Fruit fly (Drosophila melanogaster) whole organism, embryonic: Measurements from ENCODE around the gene PpV.

Experiments used
- BEAF-32 ChIP-seq: fragments of 200-800 bp; sonication (Bioruptor generic); optimal IDR thresholded peaks from 3 replicates; lab custom pipeline; 2017; ENCODE audit warnings: missing biosample characterization, missing genetic modification characterization, mild to moderate bottlenecking, moderate library complexity, missing genetic modification reagents
- CG10431 ChIP-seq: fragments of 200-800 bp; sonication (Bioruptor generic); optimal IDR thresholded peaks from 3 replicates; lab custom pipeline; 2018; ENCODE audit warnings: missing biosample characterization, mild to moderate bottlenecking, missing genetic modification characterization
- CG12299 ChIP-seq: fragments of 200-800 bp; sonication (Bioruptor generic); optimal IDR thresholded peaks from 2 replicates; lab custom pipeline; 2018; ENCODE audit warnings: missing biosample characterization, mild to moderate bottlenecking, missing genetic modification characterization
- CG13296 ChIP-seq: fragments of 200-800 bp; sonication (Bioruptor generic); optimal IDR thresholded peaks from 3 replicates; lab custom pipeline; 2018; ENCODE audit warnings: missing biosample characterization, mild to moderate bottlenecking, missing genetic modification characterization
- CG13775 ChIP-seq: fragments of 200-800 bp; sonication (Bioruptor generic); optimal IDR thresholded peaks from 3 replicates; lab custom pipeline; 2017; ENCODE audit warnings: missing biosample characterization, mild to moderate bottlenecking, missing genetic modification characterization
- CG14710 ChIP-seq: fragments of 200-800 bp; sonication (Bioruptor generic); optimal IDR thresholded peaks from 3 replicates; lab custom pipeline; 2019; ENCODE audit warnings: missing biosample characterization, mild to moderate bottlenecking, missing genetic modification characterization, moderate library complexity
- CG15479 ChIP-seq: fragments of 200-800 bp; sonication (Bioruptor generic); optimal IDR thresholded peaks from 3 replicates; lab custom pipeline; 2019; ENCODE audit warnings: missing biosample characterization, mild to moderate bottlenecking, missing genetic modification characterization, moderate library complexity
- CG1603 ChIP-seq: fragments of 200-800 bp; sonication (Bioruptor generic); optimal IDR thresholded peaks from 2 replicates; lab custom pipeline; 2019; ENCODE audit warnings: missing biosample characterization, mild to moderate bottlenecking, missing genetic modification characterization, moderate library complexity
- CG17359 ChIP-seq: fragments of 200-800 bp; sonication (Bioruptor generic); optimal IDR thresholded peaks from 3 replicates; lab custom pipeline; 2018; ENCODE audit warnings: missing biosample characterization, mild to moderate bottlenecking, missing genetic modification characterization, moderate library complexity
- CG17385 ChIP-seq: fragments of 200-800 bp; sonication (Bioruptor generic); optimal IDR thresholded peaks from 3 replicates; lab custom pipeline; 2018; ENCODE audit warnings: missing biosample characterization, mild to moderate bottlenecking, missing genetic modification characterization
- CG18764 ChIP-seq: fragments of 200-800 bp; sonication (Bioruptor generic); optimal IDR thresholded peaks from 3 replicates; lab custom pipeline; 2016; ENCODE audit warnings: missing biosample characterization, missing genetic modification characterization
- CG2120 ChIP-seq: fragments of 200-800 bp; sonication (Bioruptor generic); optimal IDR thresholded peaks from 3 replicates; lab custom pipeline; 2016; ENCODE audit warnings: missing biosample characterization, missing genetic modification characterization
- CG2678 ChIP-seq: fragments of 200-800 bp; sonication (Bioruptor generic); optimal IDR thresholded peaks from 3 replicates; lab custom pipeline; 2019; ENCODE audit warnings: missing biosample characterization, mild to moderate bottlenecking, missing genetic modification characterization, moderate library complexity
- CG33557 ChIP-seq: fragments of 200-800 bp; sonication (Bioruptor generic); optimal IDR thresholded peaks from 2 replicates; lab custom pipeline; 2019; ENCODE audit warnings: missing biosample characterization, mild to moderate bottlenecking, missing genetic modification characterization, moderate library complexity
- CG4617 ChIP-seq: fragments of 200-800 bp; sonication (Bioruptor generic); optimal IDR thresholded peaks from 3 replicates; lab custom pipeline; 2016; ENCODE audit warnings: missing biosample characterization, missing genetic modification characterization, borderline replicate concordance
- CG6765 ChIP-seq: fragments of 200-800 bp; sonication (Bioruptor generic); optimal IDR thresholded peaks from 3 replicates; lab custom pipeline; 2017; ENCODE audit warnings: missing biosample characterization, mild to moderate bottlenecking, missing genetic modification characterization
- CG7271 ChIP-seq: fragments of 200-800 bp; sonication (Bioruptor generic); optimal IDR thresholded peaks from 2 replicates; lab custom pipeline; 2018; ENCODE audit warnings: missing biosample characterization, mild to moderate bottlenecking, missing genetic modification characterization, moderate library complexity
- CG7987 ChIP-seq: fragments of 200-800 bp; sonication (Bioruptor generic); optimal IDR thresholded peaks from 2 replicates; lab custom pipeline; 2018; ENCODE audit warnings: missing biosample characterization, mild to moderate bottlenecking, missing genetic modification characterization, moderate library complexity
- CG8290 ChIP-seq, 3 experiments: fragments of 200-800 bp; sonication (Bioruptor generic); optimal IDR thresholded peaks; 2 replicates each; lab custom pipeline; 2016 to 2019; ENCODE audit warnings: missing biosample characterization in 3 of 3, missing genetic modification characterization in 3 of 3, mild to moderate bottlenecking in 2 of 3, moderate library complexity in 1 of 3
- CG8924 ChIP-seq: fragments of 200-800 bp; optimal IDR thresholded peaks from 3 replicates; lab custom pipeline; 2019; ENCODE audit warnings: missing biosample characterization, mild to moderate bottlenecking, missing genetic modification characterization, moderate library complexity
- CG9609 ChIP-seq: fragments of 200-800 bp; sonication (Bioruptor generic); optimal IDR thresholded peaks from 3 replicates; lab custom pipeline; 2016; ENCODE audit warnings: missing biosample characterization, missing genetic modification characterization
- CG9797 ChIP-seq: fragments of 200-800 bp; sonication (Bioruptor generic); optimal IDR thresholded peaks from 3 replicates; lab custom pipeline; 2018; ENCODE audit warnings: missing biosample characterization, mild to moderate bottlenecking, missing genetic modification characterization
- CrebB ChIP-seq: fragments of 200-800 bp; sonication (Bioruptor generic); optimal IDR thresholded peaks from 3 replicates; lab custom pipeline; 2018; ENCODE audit warnings: missing biosample characterization, mild to moderate bottlenecking, missing genetic modification characterization
- HLH54F ChIP-seq: fragments of 200-800 bp; sonication (Bioruptor generic); optimal IDR thresholded peaks from 3 replicates; lab custom pipeline; 2016; ENCODE audit warnings: missing biosample characterization, missing genetic modification characterization
- Hey ChIP-seq: fragments of 200-800 bp; sonication (Bioruptor generic); optimal IDR thresholded peaks from 3 replicates; lab custom pipeline; 2018; ENCODE audit warnings: missing biosample characterization, mild to moderate bottlenecking, missing genetic modification characterization
- Meics ChIP-seq: fragments of 200-800 bp; sonication (Bioruptor generic); optimal IDR thresholded peaks from 2 replicates; lab custom pipeline; 2017; ENCODE audit warnings: missing biosample characterization, mild to moderate bottlenecking, missing genetic modification characterization
- Optix ChIP-seq: fragments of 200-800 bp; sonication (Bioruptor generic); IDR thresholded peaks from 3 replicates; pipeline ENCODE4 v1.3.6; 2022; ENCODE audit warnings: missing biosample characterization, missing genetic modification characterization
- Sry-δ ChIP-seq: fragments of 200-800 bp; sonication (Bioruptor generic); optimal IDR thresholded peaks from 2 replicates; lab custom pipeline; 2016; ENCODE audit warnings: missing biosample characterization, missing genetic modification characterization
- bsh ChIP-seq, 2 experiments: fragments of 200-800 bp; sonication (Bioruptor generic); optimal IDR thresholded peaks; 2 replicates each; lab custom pipeline; 2017 to 2018; ENCODE audit warnings: mild to moderate bottlenecking in 2 of 2, missing biosample characterization in 2 of 2, missing genetic modification characterization in 2 of 2, moderate library complexity in 1 of 2
- caup ChIP-seq: fragments of 200-800 bp; sonication (Bioruptor generic); optimal IDR thresholded peaks from 3 replicates; lab custom pipeline; 2017; ENCODE audit warnings: missing biosample characterization, mild to moderate bottlenecking, missing genetic modification characterization, moderate library complexity; ENCODE audit not compliant: severe bottlenecking
- crp ChIP-seq, 2 experiments: fragments of 200-800 bp; sonication (Bioruptor generic); optimal IDR thresholded peaks; 2 replicates in 1 of 2; 3 replicates in 1 of 2; lab custom pipeline; 2017; ENCODE audit warnings: missing biosample characterization in 2 of 2, missing genetic modification characterization in 2 of 2, mild to moderate bottlenecking in 1 of 2, moderate library complexity in 1 of 2
- en ChIP-seq: fragments of 200-800 bp; sonication (Bioruptor generic); optimal IDR thresholded peaks from 2 replicates; lab custom pipeline; 2016; ENCODE audit warnings: missing biosample characterization, missing genetic modification characterization
- ewg ChIP-seq: fragments of 200-800 bp; sonication (Bioruptor generic); optimal IDR thresholded peaks from 3 replicates; lab custom pipeline; 2017; ENCODE audit warnings: mild to moderate bottlenecking, missing biosample characterization, missing genetic modification reagents, missing genetic modification characterization
- fd3F ChIP-seq: fragments of 200-800 bp; sonication (Bioruptor generic); optimal IDR thresholded peaks from 2 replicates; lab custom pipeline; 2018; ENCODE audit warnings: missing biosample characterization, mild to moderate bottlenecking, missing genetic modification characterization, moderate library complexity
- grau ChIP-seq: fragments of 200-800 bp; optimal IDR thresholded peaks from 3 replicates; lab custom pipeline; 2019; ENCODE audit warnings: missing biosample characterization, mild to moderate bottlenecking, missing genetic modification characterization, moderate library complexity
- gsb-n ChIP-seq: fragments of 200-800 bp; sonication (Bioruptor generic); optimal IDR thresholded peaks from 3 replicates; lab custom pipeline; 2018; ENCODE audit warnings: missing biosample characterization, mild to moderate bottlenecking, missing genetic modification characterization
- hbn ChIP-seq: fragments of 200-800 bp; sonication (Bioruptor generic); IDR thresholded peaks from 2 replicates; pipeline ENCODE4 v1.3.6; 2022; ENCODE audit warnings: missing biosample characterization, missing genetic modification characterization; ENCODE audit not compliant: partially characterized antibody
- klu ChIP-seq: fragments of 200-800 bp; sonication (Bioruptor generic); IDR thresholded peaks from 2 replicates; pipeline ENCODE4 v1.3.6; 2022; ENCODE audit warnings: missing biosample characterization, missing genetic modification characterization
- lab ChIP-seq: fragments of 200-800 bp; sonication (Bioruptor generic); optimal IDR thresholded peaks from 3 replicates; lab custom pipeline; 2017; ENCODE audit warnings: missing biosample characterization, missing genetic modification characterization, mild to moderate bottlenecking, moderate library complexity, missing genetic modification reagents
- nerfin-2 ChIP-seq: fragments of 200-800 bp; sonication (Bioruptor generic); IDR thresholded peaks from 2 replicates; pipeline ENCODE4 v1.3.6; 2022; ENCODE audit warnings: missing biosample characterization, missing genetic modification characterization; ENCODE audit not compliant: partially characterized antibody
- phol ChIP-seq: fragments of 200-800 bp; sonication (Bioruptor generic); optimal IDR thresholded peaks from 3 replicates; lab custom pipeline; 2018; ENCODE audit warnings: missing biosample characterization, mild to moderate bottlenecking, missing genetic modification characterization, moderate library complexity
- pita ChIP-seq: fragments of 200-800 bp; sonication (Bioruptor generic); optimal IDR thresholded peaks from 2 replicates; lab custom pipeline; 2017; ENCODE audit warnings: missing biosample characterization, mild to moderate bottlenecking, missing genetic modification characterization
- ro ChIP-seq: fragments of 200-800 bp; sonication (Bioruptor generic); IDR thresholded peaks from 2 replicates; pipeline ENCODE4 v1.3.6; 2022; ENCODE audit warnings: missing biosample characterization, missing genetic modification characterization
- shn ChIP-seq: fragments of 200-800 bp; sonication (Bioruptor generic); optimal IDR thresholded peaks from 3 replicates; lab custom pipeline; 2016; ENCODE audit warnings: missing biosample characterization, missing genetic modification characterization
- stwl ChIP-seq: fragments of 200-800 bp; sonication (Bioruptor generic); optimal IDR thresholded peaks from 3 replicates; lab custom pipeline; 2018; ENCODE audit warnings: missing biosample characterization, mild to moderate bottlenecking, missing genetic modification characterization, moderate library complexity
- sug ChIP-seq: fragments of 200-800 bp; optimal IDR thresholded peaks from 2 replicates; lab custom pipeline; 2019; ENCODE audit warnings: missing biosample characterization, mild to moderate bottlenecking, missing genetic modification characterization, moderate library complexity

The PpV gene

dm6 chrX:6351917-6352768 is 20.6 kb downstream of the PpV start (continued):
- TF ChIP-seq CG8290 (GFP tag; optimal IDR thresholded peaks at IDR 0.05; lab: Kevin White, UChicago) (no peak), CG8290 (tag; optimal IDR thresholded peaks at IDR 0.05; lab: Kevin White, UChicago) (peak in 1 of 2 experiments; percentile 71), crp (GFP tag; optimal IDR thresholded peaks at IDR 0.05; lab: Kevin White, UChicago) (peak in 1 of 2 experiments; percentile 18), CG7987 (GFP tag; lab: Kevin White, UChicago) (peak; percentile 33), CG13296 (GFP tag; lab: Kevin White, UChicago) (peak; percentile 40), CG15479 (GFP tag; lab: Kevin White, UChicago) (peak; percentile 20), HLH54F (peak; percentile 6), ewg (GFP tag; lab: Kevin White, UChicago) (peak; percentile 57), CG9797 (GFP tag; lab: Kevin White, UChicago) (peak; percentile 84), CG18764 (GFP tag; lab: Kevin White, UChicago) (no peak), nerfin-2 (0 out of 2 replicates have a peak, but pooled peaks have one; percentile 30), CG1603 (tag; lab: Kevin White, UChicago) (peak; percentile 10), CG4617 (GFP tag; lab: Kevin White, UChicago) (peak; percentile 9), lab (peak; percentile 74), ro (GFP tag; lab: Robert Waterston, UW) (no peak), klu (GFP tag; lab: Robert Waterston, UW) (peak; percentile 87; the same call in 1 of the 2 replicates), CG2120 (GFP tag; lab: Kevin White, UChicago) (peak; percentile 5), bsh (GFP tag; optimal IDR thresholded peaks at IDR 0.05; lab: Kevin White, UChicago) (peak in 1 of 2 experiments; percentile 12), CG8924 (tag; lab: Kevin White, UChicago) (peak; percentile 15), BEAF-32 (GFP tag; lab: Kevin White, UChicago) (peak; percentile 56), CG12299 (tag; lab: Kevin White, UChicago) (no peak), grau (tag; lab: Kevin White, UChicago) (peak; percentile 30), stwl (tag; lab: Kevin White, UChicago) (peak; percentile 60), hbn (GFP tag; lab: Robert Waterston, UW) (0 out of 2 replicates have a peak, but pooled peaks have one; percentile 17), CG7271 (tag; lab: Kevin White, UChicago) (no peak), CG17359 (tag; lab: Kevin White, UChicago) (no peak), Meics (peak; percentile 44), gsb-n (tag; lab: Kevin White, UChicago) (no peak), fd3F (GFP tag; lab: Kevin White, UChicago) (no peak), Sry-δ (peak; percentile 48), en (GFP tag; lab: Kevin White, UChicago) (no peak), shn (no peak), phol (tag; lab: Kevin White, UChicago) (peak; percentile 47), CG10431 (GFP tag; lab: Kevin White, UChicago) (peak; percentile 32), caup (GFP tag; lab: Kevin White, UChicago) (peak; percentile 46), CG13775 (GFP tag; lab: Kevin White, UChicago) (peak; percentile 24), Optix (peak; percentile 36; the same call in 1 of the 3 replicates), CG17385 (GFP tag; lab: Kevin White, UChicago) (peak; percentile 85), CG6765 (peak; percentile 15), CG33557 (GFP tag; lab: Kevin White, UChicago) (peak; percentile 29), CrebB (tag; lab: Kevin White, UChicago) (peak; percentile 1), sug (tag; lab: Kevin White, UChicago) (peak; percentile 25), pita (GFP tag; lab: Kevin White, UChicago) (no peak), Hey (tag; lab: Kevin White, UChicago) (no peak), CG9609 (GFP tag; lab: Kevin White, UChicago) (no peak), CG14710 (tag; lab: Kevin White, UChicago) (peak; percentile 64), CG2678 (tag; lab: Kevin White, UChicago) (peak; percentile 7)
